Worm (Caenorhabditis elegans) whole organism, midembryonic: ENCODE measurements around the gene coa-1.

Experiments
- T22C8.4 ChIP-seq: fragments of 200-800 bp; sonication (Bioruptor generic); IDR thresholded peaks from 2 replicates; pipeline ENCODE4 v1.3.6; 2022; ENCODE audit warnings: missing genetic modification characterization, missing compliant biosample characterization
- med-1 ChIP-seq: sonication (generic microtip); optimal IDR thresholded peaks from 2 replicates; lab custom pipeline; 2017; ENCODE audit warnings: missing genetic modification characterization, mild to moderate bottlenecking, missing compliant biosample characterization, antibody characterized with exemption, missing genetic modification reagents; ENCODE audit not compliant: insufficient read depth

- TF ChIP-seq T22C8.4 (GFP tag; lab: Robert Waterston, UW) (no peak), med-1 (GFP tag; lab: Kevin White, UChicago) (no peak)
Observed at ce11 chrIV:237350-237749, 32.3 kb downstream of the coa-1 start, which contains the start of gene ints-13.
